Fruit fly (Drosophila melanogaster) Kc167 (cell line): Measurements from ENCODE around the gene LanB1.

ENCODE experiments used
- Myc ChIP-seq: fragments of >200 bp; optimal IDR thresholded peaks from 2 replicates; lab custom pipeline; 2017; ENCODE audit warnings: missing external identifiers
- Sin3A ChIP-seq: fragments of >200 bp; optimal IDR thresholded peaks from 2 replicates; lab custom pipeline; 2018; ENCODE audit warnings: missing external identifiers
- h ChIP-seq: fragments of >200 bp; optimal IDR thresholded peaks from 3 replicates; lab custom pipeline; 2018; ENCODE audit warnings: missing external identifiers
- insv ChIP-seq: fragments of >200 bp; optimal IDR thresholded peaks from 3 replicates; lab custom pipeline; 2018; ENCODE audit warnings: missing external identifiers
- psq ChIP-seq: fragments of >200 bp; optimal IDR thresholded peaks from 2 replicates; lab custom pipeline; 2017; ENCODE audit warnings: missing external identifiers
- ttk ChIP-seq: sonication (Bioruptor generic); optimal IDR thresholded peaks from 2 replicates; lab custom pipeline; 2017; ENCODE audit warnings: missing external identifiers

DNA sequence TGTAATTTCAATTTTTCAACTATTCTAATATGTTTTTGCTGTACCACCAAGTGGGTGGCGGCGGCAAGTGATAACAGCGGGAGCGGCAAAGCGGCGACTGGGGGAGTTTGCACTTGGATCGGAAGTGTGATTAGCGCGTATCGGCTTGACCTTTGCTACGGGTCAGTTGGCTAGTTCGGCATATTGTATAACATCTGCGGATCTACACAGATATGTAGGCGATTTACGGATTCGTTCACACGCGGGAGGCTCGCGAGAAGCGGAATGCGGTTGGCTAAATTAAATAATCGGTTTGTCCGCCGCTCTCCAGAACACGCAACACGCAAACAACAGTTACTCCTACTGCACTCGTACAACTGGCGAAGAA, 21.2 kb upstream of the LanB1 start:
- TF ChIP-seq ttk (lab: Kevin White, UChicago), result no peak
- TF ChIP-seq psq, result no peak
- no peak for TF ChIP-seq Sin3A (lab: Kevin White, UChicago)
- no peak for TF ChIP-seq h (lab: Kevin White, UChicago)
- TF ChIP-seq Myc (lab: Kevin White, UChicago), result no peak
- TF ChIP-seq insv (lab: Kevin White, UChicago), result no peak
